Worm (Caenorhabditis elegans): ENCODE data around the gene snpc-1.1.

snpc-1.1 gene

ce11 chrII:7778273-7778672, 2.8 kb downstream of the snpc-1.1 start:
- no peak for TF ChIP-seq hmbx-1 (tag; optimal IDR thresholded peaks at IDR 0.05)
- TF ChIP-seq ama-1 (optimal IDR thresholded peaks at IDR 0.05), result no peak
- TF ChIP-seq tra-4 (tag; optimal IDR thresholded peaks at IDR 0.05), result no peak
- no peak for TF ChIP-seq F13C5.2 (tag; optimal IDR thresholded peaks at IDR 0.05)
- TF ChIP-seq scrt-1 (GFP tag; IDR thresholded peaks at IDR 0.05), result no peak
- TF ChIP-seq hnd-1 (tag; optimal IDR thresholded peaks at IDR 0.05), result no peak
- TF ChIP-seq ceh-36 (tag; optimal IDR thresholded peaks at IDR 0.05), result no peak
- no peak for TF ChIP-seq B0310.2 (tag; optimal IDR thresholded peaks at IDR 0.05)
- no peak for TF ChIP-seq sea-1 (GFP tag; conservative IDR thresholded peaks at IDR 0.05)
- TF ChIP-seq aly-1 (tag; optimal IDR thresholded peaks at IDR 0.05), result no peak
- TF ChIP-seq hmg-4 (GFP tag; optimal IDR thresholded peaks at IDR 0.05), result no peak
- no peak for TF ChIP-seq flt-1 (GFP tag; IDR thresholded peaks at IDR 0.05)
- no peak for TF ChIP-seq ceh-13 (GFP tag; optimal IDR thresholded peaks at IDR 0.05)
- no peak for TF ChIP-seq tbx-37 (GFP tag; conservative IDR thresholded peaks at IDR 0.05)
- TF ChIP-seq tbx-11 (GFP tag; IDR thresholded peaks at IDR 0.05), result no peak
- no peak for TF ChIP-seq ets-7 (tag; optimal IDR thresholded peaks at IDR 0.05)
- TF ChIP-seq pes-1 (GFP tag; IDR thresholded peaks at IDR 0.05), result no peak

DNA sequence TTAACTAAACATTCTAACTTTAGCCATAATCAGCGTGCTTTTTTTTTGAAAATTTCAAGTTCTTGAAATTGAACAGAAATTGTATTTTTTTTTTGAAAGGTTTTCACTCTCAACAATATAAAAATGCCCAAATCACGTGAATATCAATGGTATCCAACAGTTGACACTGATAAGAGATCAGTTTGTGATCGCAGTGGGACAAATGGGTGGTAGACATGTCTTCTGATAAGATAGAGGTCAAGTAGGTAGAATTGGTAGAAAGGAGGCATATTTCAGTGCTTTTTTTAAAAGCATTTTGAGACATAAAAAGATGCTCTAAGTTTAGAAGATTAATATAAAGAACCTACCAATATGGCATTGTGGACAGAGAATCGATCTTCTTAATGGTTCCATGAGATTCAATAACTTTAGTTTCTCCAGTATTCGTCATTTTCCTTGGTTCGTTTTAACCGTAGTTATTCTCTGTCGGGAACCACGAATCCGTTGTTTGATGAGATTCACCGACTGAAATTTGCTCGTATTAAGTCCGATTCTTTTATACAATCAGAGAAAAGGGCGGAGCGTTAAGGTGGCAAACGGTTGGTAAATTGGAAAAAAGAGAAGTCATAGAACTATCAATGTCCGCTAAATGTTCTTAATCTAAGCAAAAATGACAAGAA, 3.7 kb downstream of the snpc-1.1 start, which contains the start of gene mthf-1:
TSS of gene mthf-1 (minus strand) at position 504 of the 659 bp plus-strand sequence.
- TF ChIP-seq sea-1 (GFP tag; conservative IDR thresholded peaks at IDR 0.05), result no peak
- TF ChIP-seq ceh-36 (tag; optimal IDR thresholded peaks at IDR 0.05), result no peak

- no peak for TF ChIP-seq aly-1 (tag; optimal IDR thresholded peaks at IDR 0.05)
- TF ChIP-seq sea-1 (GFP tag; conservative IDR thresholded peaks at IDR 0.05), result no peak
- no peak for TF ChIP-seq pes-1 (GFP tag; IDR thresholded peaks at IDR 0.05)
- TF ChIP-seq ceh-13 (GFP tag; optimal IDR thresholded peaks at IDR 0.05), result no peak
- TF ChIP-seq F13C5.2 (tag; optimal IDR thresholded peaks at IDR 0.05), result no peak
- TF ChIP-seq ceh-36 (tag; optimal IDR thresholded peaks at IDR 0.05), result no peak
- TF ChIP-seq ets-7 (tag; optimal IDR thresholded peaks at IDR 0.05), result no peak
- no peak for TF ChIP-seq hnd-1 (tag; optimal IDR thresholded peaks at IDR 0.05)
- TF ChIP-seq flt-1 (GFP tag; IDR thresholded peaks at IDR 0.05), result no peak
These were observed 4.4 kb downstream of the snpc-1.1 start for ce11 chrII:7776715-7777114.

DNA sequence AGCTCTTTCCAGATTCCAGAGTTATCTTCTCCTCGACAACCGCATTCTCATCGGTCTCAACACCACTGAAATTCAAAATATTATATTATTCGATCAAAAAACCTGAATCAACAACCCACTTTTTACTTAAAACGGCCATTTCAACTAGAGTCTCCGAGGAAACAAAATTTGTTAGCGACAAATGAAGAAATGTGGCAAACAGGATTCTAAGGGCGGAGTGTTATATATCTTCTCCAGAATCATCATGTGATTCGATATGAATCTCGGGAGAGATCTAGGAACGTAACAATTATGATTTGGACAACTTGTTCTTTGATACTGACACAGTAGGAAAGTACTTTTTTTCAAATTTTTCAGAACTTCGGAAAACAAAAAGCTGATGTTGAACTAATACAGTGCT, 4.9 kb downstream of the snpc-1.1 start:
- TF ChIP-seq ets-7 (tag; optimal IDR thresholded peaks at IDR 0.05), result no peak
- TF ChIP-seq ceh-13 (GFP tag; optimal IDR thresholded peaks at IDR 0.05), result no peak
- TF ChIP-seq hmbx-1 (tag; optimal IDR thresholded peaks at IDR 0.05), result no peak
- TF ChIP-seq flt-1 (GFP tag; IDR thresholded peaks at IDR 0.05), result no peak
- no peak for TF ChIP-seq hnd-1 (tag; optimal IDR thresholded peaks at IDR 0.05)
- no peak for TF ChIP-seq scrt-1 (GFP tag; IDR thresholded peaks at IDR 0.05)
- no peak for TF ChIP-seq ceh-36 (tag; optimal IDR thresholded peaks at IDR 0.05)
- TF ChIP-seq ama-1 (optimal IDR thresholded peaks at IDR 0.05), result no peak
- no peak for TF ChIP-seq sea-1 (GFP tag; conservative IDR thresholded peaks at IDR 0.05)
- TF ChIP-seq tbx-11 (GFP tag; IDR thresholded peaks at IDR 0.05), result no peak
- no peak for TF ChIP-seq B0310.2 (tag; optimal IDR thresholded peaks at IDR 0.05)
- TF ChIP-seq pes-1 (GFP tag; IDR thresholded peaks at IDR 0.05), result no peak
- TF ChIP-seq tbx-37 (GFP tag; conservative IDR thresholded peaks at IDR 0.05), result no peak
- no peak for TF ChIP-seq aly-1 (tag; optimal IDR thresholded peaks at IDR 0.05)
- TF ChIP-seq tra-4 (tag; optimal IDR thresholded peaks at IDR 0.05), result no peak
- TF ChIP-seq F13C5.2 (tag; optimal IDR thresholded peaks at IDR 0.05), result no peak
- no peak for TF ChIP-seq hmg-4 (GFP tag; optimal IDR thresholded peaks at IDR 0.05)

- no peak for TF ChIP-seq aly-1 (tag; optimal IDR thresholded peaks at IDR 0.05)
- TF ChIP-seq ets-7 (tag; optimal IDR thresholded peaks at IDR 0.05), result no peak
These were observed 7.6 kb downstream of the snpc-1.1 start for ce11 chrII:7773427-7773993.

DNA sequence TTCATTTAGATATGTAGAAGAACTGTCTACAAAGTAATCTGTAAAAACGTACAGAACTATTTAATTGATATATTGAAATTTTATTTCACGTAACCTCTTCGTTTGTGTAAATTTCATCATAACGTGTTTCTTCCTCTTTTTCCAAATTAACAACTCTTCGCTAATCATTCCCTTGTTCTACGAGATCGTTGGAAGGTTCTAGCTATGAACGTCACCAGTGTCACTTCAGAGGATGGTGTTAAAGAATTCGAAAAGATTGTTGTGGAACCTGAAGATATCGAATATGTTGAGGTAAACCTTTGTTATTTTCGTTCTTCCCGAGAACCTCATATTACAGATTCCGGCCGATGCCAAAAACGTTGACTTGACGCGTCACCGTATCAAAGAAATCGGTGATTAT, 8.7 kb downstream of the snpc-1.1 start, which contains the start of gene C06A8.6:
TSS of gene C06A8.6 (plus strand) at position 89 of the 400 bp plus-strand sequence.
- TF ChIP-seq tra-4 (tag; optimal IDR thresholded peaks at IDR 0.05), result no peak
- no peak for TF ChIP-seq B0310.2 (tag; optimal IDR thresholded peaks at IDR 0.05)

DNA sequence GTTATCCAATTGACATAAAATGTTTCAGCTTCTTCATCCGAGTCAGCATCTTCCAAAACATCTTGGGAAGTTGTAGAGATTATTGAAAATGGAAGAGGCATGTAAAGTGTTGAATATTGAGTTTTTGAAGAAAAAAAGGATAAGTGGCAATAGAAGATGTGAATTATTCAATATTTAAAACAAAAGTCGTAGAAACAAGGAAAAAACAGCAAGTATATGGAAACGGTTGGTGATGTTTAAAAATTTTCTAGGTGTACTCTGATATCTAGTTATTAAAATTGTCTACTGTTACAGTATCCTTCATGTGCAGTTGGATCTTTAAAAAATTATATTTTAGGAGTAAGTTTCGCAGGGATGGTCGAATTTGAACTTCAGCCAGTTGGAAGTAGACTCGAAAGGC, 9.2 kb downstream of the snpc-1.1 start, which contains the start of gene C06A8.8:
TSS of gene C06A8.8 (minus strand) at position 101 of the 400 bp plus-strand sequence.
- TF ChIP-seq ama-1 (optimal IDR thresholded peaks at IDR 0.05), result no peak

ce11 chrII:7770253-7770652, 10.8 kb downstream of the snpc-1.1 start:
- TF ChIP-seq tbx-37 (GFP tag; conservative IDR thresholded peaks at IDR 0.05), result no peak

ce11 chrII:7769254-7769653, 11.8 kb downstream of the snpc-1.1 start:
- TF ChIP-seq ceh-13 (GFP tag; optimal IDR thresholded peaks at IDR 0.05) (no peak), sea-1 (GFP tag; conservative IDR thresholded peaks at IDR 0.05) (no peak), ets-7 (tag; optimal IDR thresholded peaks at IDR 0.05) (no peak), ama-1 (optimal IDR thresholded peaks at IDR 0.05) (no peak), F13C5.2 (tag; optimal IDR thresholded peaks at IDR 0.05) (no peak), aly-1 (tag; optimal IDR thresholded peaks at IDR 0.05) (no peak), hmbx-1 (tag; optimal IDR thresholded peaks at IDR 0.05) (no peak)
